Fruit fly (Drosophila melanogaster) whole organism, embryonic: Measurements from ENCODE around the gene CG34348.
A peak's percentile ranks its signal among the peaks of the same experiment; 100 is the strongest.

Experiments used
- Abd-B ChIP-seq: fragments of 200-800 bp; sonication (Bioruptor generic); optimal IDR thresholded peaks from 2 replicates; lab custom pipeline; 2018; ENCODE audit warnings: missing biosample characterization, mild to moderate bottlenecking, missing genetic modification characterization, moderate library complexity
- Atf6 ChIP-seq: fragments of 200-800 bp; sonication (Bioruptor generic); IDR thresholded peaks from 2 replicates; pipeline ENCODE4 v1.3.6; 2022; ENCODE audit warnings: missing biosample characterization, missing genetic modification characterization
- BtbVII ChIP-seq: fragments of 200-800 bp; sonication (Bioruptor generic); optimal IDR thresholded peaks from 3 replicates; lab custom pipeline; 2017; ENCODE audit warnings: missing biosample characterization, mild to moderate bottlenecking, missing genetic modification characterization
- CG12659 ChIP-seq: fragments of 200-800 bp; sonication (Bioruptor generic); optimal IDR thresholded peaks from 3 replicates; lab custom pipeline; 2017; ENCODE audit warnings: mild to moderate bottlenecking, missing biosample characterization, missing genetic modification reagents, missing genetic modification characterization
- CG12942 ChIP-seq: fragments of 200-800 bp; sonication (Bioruptor generic); optimal IDR thresholded peaks from 3 replicates; lab custom pipeline; 2016; ENCODE audit warnings: missing biosample characterization, missing genetic modification characterization
- CG13287 ChIP-seq: fragments of 200-800 bp; sonication (Bioruptor generic); IDR thresholded peaks from 2 replicates; pipeline ENCODE4 v1.3.6; 2022; ENCODE audit warnings: missing biosample characterization, missing genetic modification characterization; ENCODE audit not compliant: partially characterized antibody
- CG14710 ChIP-seq: fragments of 200-800 bp; sonication (Bioruptor generic); optimal IDR thresholded peaks from 3 replicates; lab custom pipeline; 2019; ENCODE audit warnings: missing biosample characterization, mild to moderate bottlenecking, missing genetic modification characterization, moderate library complexity
- CG15514 ChIP-seq: fragments of 200-800 bp; sonication (Bioruptor generic); optimal IDR thresholded peaks from 3 replicates; lab custom pipeline; 2017; ENCODE audit warnings: missing biosample characterization, missing genetic modification characterization, mild to moderate bottlenecking, moderate library complexity, missing genetic modification reagents
- CG16813 ChIP-seq: fragments of 200-800 bp; sonication (Bioruptor generic); IDR thresholded peaks from 3 replicates; pipeline ENCODE4 v1.3.6; 2022; ENCODE audit warnings: missing biosample characterization, missing genetic modification characterization; ENCODE audit not compliant: partially characterized antibody
- CG18011 ChIP-seq: fragments of 200-800 bp; sonication (Bioruptor generic); optimal IDR thresholded peaks from 2 replicates; lab custom pipeline; 2017; ENCODE audit warnings: missing biosample characterization, missing genetic modification characterization, mild to moderate bottlenecking, moderate library complexity, missing genotype
- CG2129 ChIP-seq: fragments of 200-800 bp; sonication (Bioruptor generic); IDR thresholded peaks from 2 replicates; pipeline ENCODE4 v1.3.6; 2022; ENCODE audit warnings: missing biosample characterization, missing genetic modification characterization; ENCODE audit not compliant: partially characterized antibody
- CG3065 ChIP-seq: fragments of 200-800 bp; sonication (Bioruptor generic); optimal IDR thresholded peaks from 2 replicates; lab custom pipeline; 2016; ENCODE audit warnings: missing biosample characterization, missing genetic modification characterization
- CG31365 ChIP-seq: fragments of 200-800 bp; sonication (Bioruptor generic); optimal IDR thresholded peaks from 2 replicates; lab custom pipeline; 2018; ENCODE audit warnings: missing biosample characterization, mild to moderate bottlenecking, missing genetic modification characterization
- CG34224 ChIP-seq: fragments of 200-800 bp; sonication (Bioruptor generic); IDR thresholded peaks from 3 replicates; pipeline ENCODE4 v1.3.6; 2022; ENCODE audit warnings: missing biosample characterization, missing genetic modification characterization; ENCODE audit not compliant: partially characterized antibody
- CG34422 ChIP-seq: fragments of 200-800 bp; sonication (Bioruptor generic); IDR thresholded peaks from 3 replicates; pipeline ENCODE4 v1.3.6; 2022; ENCODE audit warnings: missing biosample characterization, missing genetic modification characterization
- CG4854 ChIP-seq: fragments of 200-800 bp; sonication (Bioruptor generic); optimal IDR thresholded peaks from 2 replicates; lab custom pipeline; 2016; ENCODE audit warnings: missing biosample characterization, missing genetic modification characterization, inconsistent platforms
- CG7556 ChIP-seq: fragments of 200-800 bp; sonication (Bioruptor generic); optimal IDR thresholded peaks from 2 replicates; lab custom pipeline; 2017; ENCODE audit warnings: missing biosample characterization, mild to moderate bottlenecking, missing genetic modification characterization
- CG7786 ChIP-seq: fragments of 200-800 bp; sonication (Bioruptor generic); optimal IDR thresholded peaks from 2 replicates; lab custom pipeline; 2016; ENCODE audit warnings: missing biosample characterization, missing genetic modification characterization
- CG9797 ChIP-seq: fragments of 200-800 bp; sonication (Bioruptor generic); optimal IDR thresholded peaks from 3 replicates; lab custom pipeline; 2018; ENCODE audit warnings: missing biosample characterization, mild to moderate bottlenecking, missing genetic modification characterization
- CG9932 ChIP-seq: fragments of 200-800 bp; sonication (Bioruptor generic); IDR thresholded peaks from 2 replicates; pipeline ENCODE4 v1.3.6; 2022; ENCODE audit warnings: missing biosample characterization, missing genetic modification characterization
- Dp ChIP-seq: fragments of 200-800 bp; sonication (Bioruptor generic); optimal IDR thresholded peaks from 2 replicates; lab custom pipeline; 2018; ENCODE audit warnings: missing biosample characterization, mild to moderate bottlenecking, missing genetic modification characterization, moderate library complexity
- Dref ChIP-seq: fragments of 200-800 bp; sonication (Bioruptor generic); IDR thresholded peaks from 2 replicates; pipeline ENCODE4 v1.3.6; 2022; ENCODE audit warnings: missing biosample characterization, missing genetic modification characterization
- E2f2 ChIP-seq: fragments of 200-800 bp; sonication (Bioruptor generic); IDR thresholded peaks from 2 replicates; pipeline ENCODE4 v1.3.6; 2022; ENCODE audit warnings: missing biosample characterization, missing genetic modification characterization
- Eip74EF ChIP-seq, 2 experiments: fragments of 200-800 bp in 1 of 2; fragments of >200 bp in 1 of 2; sonication (Bioruptor generic) in 1 of 2; optimal IDR thresholded peaks; 2 replicates each; lab custom pipeline; 2017 to 2019; ENCODE audit warnings: missing biosample characterization in 2 of 2, missing genetic modification characterization in 2 of 2, mild to moderate bottlenecking in 1 of 2, moderate library complexity in 1 of 2
- Elba2 ChIP-seq: fragments of 200-800 bp; sonication (Bioruptor generic); optimal IDR thresholded peaks from 3 replicates; lab custom pipeline; 2016; ENCODE audit warnings: missing biosample characterization, missing genetic modification characterization
- Ets97D ChIP-seq: fragments of 200-800 bp; sonication (Bioruptor generic); optimal IDR thresholded peaks from 3 replicates; lab custom pipeline; 2016; ENCODE audit warnings: missing biosample characterization, missing genetic modification characterization
- HHEX ChIP-seq: fragments of 200-800 bp; sonication (Bioruptor generic); optimal IDR thresholded peaks from 3 replicates; lab custom pipeline; 2017; ENCODE audit warnings: missing biosample characterization, mild to moderate bottlenecking, missing genetic modification characterization, missing genetic modification reagents
- MBD-R2 ChIP-seq: fragments of 200-800 bp; sonication (Bioruptor generic); IDR thresholded peaks from 2 replicates; pipeline ENCODE4 v1.3.6; 2022; ENCODE audit warnings: missing biosample characterization, missing genetic modification characterization
- MESR4 ChIP-seq: fragments of 200-800 bp; sonication (Bioruptor generic); optimal IDR thresholded peaks from 2 replicates; lab custom pipeline; 2018; ENCODE audit warnings: missing biosample characterization, mild to moderate bottlenecking, missing genetic modification characterization, moderate library complexity
- NC2α ChIP-seq: fragments of 200-800 bp; sonication (Bioruptor generic); optimal IDR thresholded peaks from 2 replicates; lab custom pipeline; 2016; ENCODE audit warnings: missing biosample characterization, missing genetic modification characterization
- Sin3A ChIP-seq: fragments of >200 bp; optimal IDR thresholded peaks from 2 replicates; lab custom pipeline; 2018
- Sox100B ChIP-seq: fragments of 200-800 bp; sonication (Bioruptor generic); optimal IDR thresholded peaks from 3 replicates; lab custom pipeline; 2018; ENCODE audit warnings: missing biosample characterization, mild to moderate bottlenecking, missing genetic modification characterization
- Stat92E ChIP-seq, 3 experiments: fragments of >200 bp in 2 of 3; fragments of 200-800 bp in 1 of 3; sonication (Bioruptor generic) in 1 of 3; optimal IDR thresholded peaks; 2 replicates each; lab custom pipeline; 2017 to 2019; ENCODE audit warnings: missing biosample characterization in 3 of 3, missing genetic modification characterization in 3 of 3, mild to moderate bottlenecking in 1 of 3, moderate library complexity in 1 of 3
- ato ChIP-seq: fragments of 200-800 bp; sonication (Bioruptor generic); IDR thresholded peaks from 2 replicates; pipeline ENCODE4 v1.3.6; 2022; ENCODE audit warnings: missing biosample characterization, missing genetic modification characterization; ENCODE audit not compliant: partially characterized antibody
- chm ChIP-seq: fragments of 200-800 bp; sonication (Bioruptor generic); IDR thresholded peaks from 2 replicates; pipeline ENCODE4 v1.3.6; 2022; ENCODE audit warnings: missing biosample characterization, missing genetic modification characterization
- dpn ChIP-seq, 2 experiments: fragments of 200-800 bp; sonication (Bioruptor generic); optimal IDR thresholded peaks; 3 replicates each; lab custom pipeline; 2016; ENCODE audit warnings: missing biosample characterization in 2 of 2, missing genetic modification characterization in 2 of 2
- gce ChIP-seq: fragments of 200-800 bp; sonication (Bioruptor generic); IDR thresholded peaks from 3 replicates; pipeline ENCODE4 v1.3.6; 2022; ENCODE audit warnings: missing biosample characterization, missing genetic modification characterization
- gem ChIP-seq: fragments of 200-800 bp; sonication (Bioruptor generic); optimal IDR thresholded peaks from 2 replicates; lab custom pipeline; 2019; ENCODE audit warnings: missing biosample characterization, mild to moderate bottlenecking, missing genetic modification characterization, moderate library complexity
- hb ChIP-seq: fragments of 200-800 bp; sonication (Bioruptor generic); IDR thresholded peaks from 3 replicates; pipeline ENCODE4 v1.3.6; 2022; ENCODE audit warnings: missing biosample characterization, missing genetic modification characterization; ENCODE audit not compliant: partially characterized antibody
- hbn ChIP-seq: fragments of 200-800 bp; sonication (Bioruptor generic); IDR thresholded peaks from 2 replicates; pipeline ENCODE4 v1.3.6; 2022; ENCODE audit warnings: missing biosample characterization, missing genetic modification characterization; ENCODE audit not compliant: partially characterized antibody
- her ChIP-seq: fragments of 200-800 bp; sonication (Bioruptor generic); optimal IDR thresholded peaks from 2 replicates; lab custom pipeline; 2016; ENCODE audit warnings: missing biosample characterization, missing genetic modification characterization
- knrl ChIP-seq: fragments of 200-800 bp; sonication (Bioruptor generic); IDR thresholded peaks from 3 replicates; pipeline ENCODE4 v1.3.6; 2022; ENCODE audit warnings: missing biosample characterization, missing genetic modification characterization; ENCODE audit not compliant: partially characterized antibody
- phol ChIP-seq: fragments of 200-800 bp; sonication (Bioruptor generic); optimal IDR thresholded peaks from 3 replicates; lab custom pipeline; 2018; ENCODE audit warnings: missing biosample characterization, mild to moderate bottlenecking, missing genetic modification characterization, moderate library complexity
- psq ChIP-seq: fragments of 200-800 bp; sonication (Bioruptor generic); optimal IDR thresholded peaks from 2 replicates; lab custom pipeline; 2017; ENCODE audit warnings: missing biosample characterization, missing genetic modification characterization
- row ChIP-seq: fragments of 200-800 bp; sonication (Bioruptor generic); IDR thresholded peaks from 3 replicates; pipeline ENCODE4 v1.3.6; 2022; ENCODE audit warnings: missing biosample characterization, missing genetic modification characterization
- sqz ChIP-seq: fragments of 200-800 bp; sonication (Bioruptor generic); optimal IDR thresholded peaks from 3 replicates; lab custom pipeline; 2018; ENCODE audit warnings: missing biosample characterization, mild to moderate bottlenecking, missing genetic modification characterization
- sug ChIP-seq: fragments of 200-800 bp; optimal IDR thresholded peaks from 2 replicates; lab custom pipeline; 2019; ENCODE audit warnings: missing biosample characterization, mild to moderate bottlenecking, missing genetic modification characterization, moderate library complexity
- trem ChIP-seq: fragments of 200-800 bp; optimal IDR thresholded peaks from 3 replicates; lab custom pipeline; 2019; ENCODE audit warnings: missing biosample characterization, mild to moderate bottlenecking, missing genetic modification characterization, moderate library complexity
- zfh1 ChIP-seq: fragments of 200-800 bp; sonication (Bioruptor generic); IDR thresholded peaks from 3 replicates; pipeline ENCODE4 v1.3.6; 2022; ENCODE audit warnings: missing biosample characterization, missing genetic modification characterization

The CG34348 gene

dm6 chrX:11355708-11356174 is 16.1 kb downstream of the CG34348 start, which contains the start of gene dsh (continued):
- TF ChIP-seq chm (GFP tag; lab: Robert Waterston, UW) (no peak), CG12942 (no peak), her (no peak), dpn (GFP tag; optimal IDR thresholded peaks at IDR 0.05; lab: Kevin White, UChicago) (peak in 1 of 2 experiments; percentile 7), CG31365 (tag; lab: Kevin White, UChicago) (no peak), Sin3A (lab: Kevin White, UChicago) (peak; percentile 48), NC2α (GFP tag; lab: Kevin White, UChicago) (no peak), CG7556 (GFP tag; lab: Kevin White, UChicago) (no peak), CG14710 (peak; percentile 57), Stat92E (GFP tag; optimal IDR thresholded peaks at IDR 0.05; lab: Kevin White, UChicago) (peak in 1 of 3 experiments; percentile 1), HHEX (GFP tag; lab: Kevin White, UChicago) (no peak), gem (no peak), sqz (peak; percentile 82), CG7786 (GFP tag; lab: Kevin White, UChicago) (no peak), hb (GFP tag; lab: Robert Waterston, UW) (no peak), Elba2 (GFP tag; lab: Kevin White, UChicago) (peak; percentile 34), BtbVII (GFP tag; lab: Kevin White, UChicago) (no peak), psq (GFP tag; lab: Kevin White, UChicago) (no peak), Dp (GFP tag; lab: Kevin White, UChicago) (peak; percentile 60), CG34224 (GFP tag; lab: Robert Waterston, UW) (no peak; the same call in 2 of the 3 replicates), CG4854 (GFP tag; lab: Kevin White, UChicago) (no peak), CG13287 (GFP tag; lab: Robert Waterston, UW) (peak; percentile 68), phol (peak; percentile 3), CG3065 (GFP tag; lab: Kevin White, UChicago) (no peak), row (peak; percentile 60), trem (tag; lab: Kevin White, UChicago) (peak; percentile 56), Sox100B (no peak), zfh1 (no peak), Atf6 (GFP tag; lab: Robert Waterston, UW) (no peak), MESR4 (GFP tag; lab: Kevin White, UChicago) (peak; percentile 86), CG15514 (peak; percentile 15), sug (no peak), CG12659 (GFP tag; lab: Kevin White, UChicago) (peak; percentile 51), knrl (GFP tag; lab: Robert Waterston, UW) (peak; percentile 55), CG2129 (GFP tag; lab: Robert Waterston, UW) (0 out of 2 replicates have a peak, but pooled peaks have one; percentile 21), CG34422 (GFP tag; lab: Robert Waterston, UW) (0 out of 3 replicates have a peak, but pooled peaks have one; percentile 48), ato (GFP tag; lab: Robert Waterston, UW) (no peak), CG9932 (GFP tag; lab: Robert Waterston, UW) (0 out of 2 replicates have a peak, but pooled peaks have one; percentile 22), Dref (GFP tag; lab: Robert Waterston, UW) (peak; percentile 61), CG9797 (peak; percentile 72), MBD-R2 (GFP tag; lab: Robert Waterston, UW) (peak; percentile 34; the same call in 1 of the 2 replicates), hbn (GFP tag; lab: Robert Waterston, UW) (peak; percentile 45), CG16813 (GFP tag; lab: Robert Waterston, UW) (peak; percentile 45; the same call in 2 of the 3 replicates), gce (GFP tag; lab: Robert Waterston, UW) (no peak), E2f2 (GFP tag; lab: Robert Waterston, UW) (peak; percentile 62), Eip74EF (GFP tag; optimal IDR thresholded peaks at IDR 0.05; lab: Kevin White, UChicago) (no peak), CG18011 (GFP tag; lab: Kevin White, UChicago) (no peak), Abd-B (GFP tag; lab: Kevin White, UChicago) (no peak), Ets97D (GFP tag; lab: Kevin White, UChicago) (peak; percentile 9)
